Fruit fly (Drosophila melanogaster): ENCODE data around the gene CG33223.

The CG33223 gene

dm6 chrX:8483671-8484070 lies at the start of gene CG33223:
Gene CG33223 (minus strand): TSS chrX:8483885.
- no peak for TF ChIP-seq Sin3A (optimal IDR thresholded peaks at IDR 0.05)
- TF ChIP-seq h (optimal IDR thresholded peaks at IDR 0.05): no peak
- no peak for TF ChIP-seq ttk (optimal IDR thresholded peaks at IDR 0.05)
- TF ChIP-seq Myc (optimal IDR thresholded peaks at IDR 0.05): no peak
- TF ChIP-seq psq (optimal IDR thresholded peaks at IDR 0.05): no peak
- no peak for TF ChIP-seq insv (optimal IDR thresholded peaks at IDR 0.05)

- TF ChIP-seq psq (optimal IDR thresholded peaks at IDR 0.05): no peak
- TF ChIP-seq h (optimal IDR thresholded peaks at IDR 0.05): no peak
- TF ChIP-seq ttk (optimal IDR thresholded peaks at IDR 0.05): no peak
- no peak for TF ChIP-seq Sin3A (optimal IDR thresholded peaks at IDR 0.05)
- no peak for TF ChIP-seq insv (optimal IDR thresholded peaks at IDR 0.05)
- TF ChIP-seq Myc (optimal IDR thresholded peaks at IDR 0.05): no peak
Measured at dm6 chrX:8531775-8532174, 48.1 kb upstream of the CG33223 start.

- TF ChIP-seq insv (optimal IDR thresholded peaks at IDR 0.05) (no peak), ttk (optimal IDR thresholded peaks at IDR 0.05) (no peak), psq (optimal IDR thresholded peaks at IDR 0.05) (no peak), Myc (optimal IDR thresholded peaks at IDR 0.05) (no peak), h (optimal IDR thresholded peaks at IDR 0.05) (no peak), Sin3A (optimal IDR thresholded peaks at IDR 0.05) (no peak)
Measured at dm6 chrX:8529598-8529997, 45.9 kb upstream of the CG33223 start, which contains the start of gene PIP82. Gene PIP82 (minus strand): TSS chrX:8529698.

- TF ChIP-seq ttk (optimal IDR thresholded peaks at IDR 0.05) (no peak), Myc (optimal IDR thresholded peaks at IDR 0.05) (no peak), insv (optimal IDR thresholded peaks at IDR 0.05) (no peak)
Measured at dm6 chrX:8523572-8524155, 40.0 kb upstream of the CG33223 start.

dm6 chrX:8522504-8522903 lies 38.8 kb upstream of the CG33223 start:
- TF ChIP-seq insv (optimal IDR thresholded peaks at IDR 0.05): no peak
- no peak for TF ChIP-seq ttk (optimal IDR thresholded peaks at IDR 0.05)
- no peak for TF ChIP-seq h (optimal IDR thresholded peaks at IDR 0.05)
- no peak for TF ChIP-seq Sin3A (optimal IDR thresholded peaks at IDR 0.05)

- TF ChIP-seq ttk (optimal IDR thresholded peaks at IDR 0.05): no peak
- no peak for TF ChIP-seq h (optimal IDR thresholded peaks at IDR 0.05)
- no peak for TF ChIP-seq psq (optimal IDR thresholded peaks at IDR 0.05)
- TF ChIP-seq insv (optimal IDR thresholded peaks at IDR 0.05): no peak
- no peak for TF ChIP-seq Sin3A (optimal IDR thresholded peaks at IDR 0.05)
- TF ChIP-seq Myc (optimal IDR thresholded peaks at IDR 0.05): no peak
Measured at dm6 chrX:8521492-8521891, 37.8 kb upstream of the CG33223 start.

- TF ChIP-seq psq (optimal IDR thresholded peaks at IDR 0.05) (no peak), Myc (optimal IDR thresholded peaks at IDR 0.05) (no peak), insv (optimal IDR thresholded peaks at IDR 0.05) (no peak), h (optimal IDR thresholded peaks at IDR 0.05) (no peak), ttk (optimal IDR thresholded peaks at IDR 0.05) (no peak)
Measured at dm6 chrX:8520517-8520916, 36.8 kb upstream of the CG33223 start.

dm6 chrX:8518025-8518661 lies 34.5 kb upstream of the CG33223 start:
- TF ChIP-seq Sin3A (optimal IDR thresholded peaks at IDR 0.05) (no peak), insv (optimal IDR thresholded peaks at IDR 0.05) (no peak), psq (optimal IDR thresholded peaks at IDR 0.05) (no peak), Myc (optimal IDR thresholded peaks at IDR 0.05) (no peak), h (optimal IDR thresholded peaks at IDR 0.05) (no peak), ttk (optimal IDR thresholded peaks at IDR 0.05) (no peak)

dm6 chrX:8517121-8518024 lies 33.7 kb upstream of the CG33223 start, which contains the start of gene Nrg:
Gene Nrg (plus strand): TSS chrX:8517373.
- TF ChIP-seq psq (optimal IDR thresholded peaks at IDR 0.05): no peak
- TF ChIP-seq Myc (optimal IDR thresholded peaks at IDR 0.05): no peak
- no peak for TF ChIP-seq h (optimal IDR thresholded peaks at IDR 0.05)
- no peak for TF ChIP-seq Sin3A (optimal IDR thresholded peaks at IDR 0.05)
- no peak for TF ChIP-seq ttk (optimal IDR thresholded peaks at IDR 0.05)
- no peak for TF ChIP-seq insv (optimal IDR thresholded peaks at IDR 0.05)

dm6 chrX:8512251-8512650 lies 28.6 kb upstream of the CG33223 start:
- TF ChIP-seq psq (optimal IDR thresholded peaks at IDR 0.05) (no peak), insv (optimal IDR thresholded peaks at IDR 0.05) (no peak), Myc (optimal IDR thresholded peaks at IDR 0.05) (no peak), h (optimal IDR thresholded peaks at IDR 0.05) (no peak), ttk (optimal IDR thresholded peaks at IDR 0.05) (no peak)

dm6 chrX:8510731-8511130 lies 27.0 kb upstream of the CG33223 start:
- no peak for TF ChIP-seq ttk (optimal IDR thresholded peaks at IDR 0.05)
- no peak for TF ChIP-seq Myc (optimal IDR thresholded peaks at IDR 0.05)
- TF ChIP-seq Sin3A (optimal IDR thresholded peaks at IDR 0.05): no peak
- no peak for TF ChIP-seq insv (optimal IDR thresholded peaks at IDR 0.05)
- TF ChIP-seq h (optimal IDR thresholded peaks at IDR 0.05): no peak
- TF ChIP-seq psq (optimal IDR thresholded peaks at IDR 0.05): no peak

- TF ChIP-seq Myc (optimal IDR thresholded peaks at IDR 0.05): no peak
- TF ChIP-seq psq (optimal IDR thresholded peaks at IDR 0.05): no peak
- TF ChIP-seq Sin3A (optimal IDR thresholded peaks at IDR 0.05): no peak
- TF ChIP-seq insv (optimal IDR thresholded peaks at IDR 0.05): no peak
- no peak for TF ChIP-seq ttk (optimal IDR thresholded peaks at IDR 0.05)
- no peak for TF ChIP-seq h (optimal IDR thresholded peaks at IDR 0.05)
Measured at dm6 chrX:8505023-8505604, 21.4 kb upstream of the CG33223 start.

Measured in Kc167 (cell line).